Fruit fly (Drosophila melanogaster): Measurements from ENCODE around the gene bap.

bap gene

DNA sequence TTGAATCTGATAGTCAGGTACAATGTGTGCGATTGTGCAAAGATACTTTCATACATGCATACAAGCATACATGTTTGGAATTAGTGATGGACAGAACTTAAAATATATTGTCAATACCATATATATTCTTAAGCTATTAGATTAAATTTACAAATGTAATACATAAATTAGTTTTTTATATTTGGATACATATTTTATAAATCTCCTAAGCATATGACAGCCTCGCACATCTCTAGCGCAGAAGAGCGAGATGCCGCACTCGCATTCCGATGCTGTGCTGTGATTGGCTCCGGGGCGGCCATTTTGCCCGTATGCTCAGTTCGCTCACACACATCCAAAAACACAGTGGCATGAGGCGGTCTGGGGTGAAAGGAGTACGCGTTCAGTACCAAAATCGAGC lies 10.1 kb upstream of the bap start, which contains the start of gene tin (continued):
- TF ChIP-seq luna (GFP tag; optimal IDR thresholded peaks at IDR 0.05) (no peak), cg (GFP tag; optimal IDR thresholded peaks at IDR 0.05) (peak; percentile 84), onecut (GFP tag; IDR thresholded peaks at IDR 0.05) (peak; percentile 90), Nf-YA (GFP tag; IDR thresholded peaks at IDR 0.05) (peak; percentile 97), CG17361 (GFP tag; IDR thresholded peaks at IDR 0.05) (peak; percentile 91), CG14710 (tag; optimal IDR thresholded peaks at IDR 0.05) (peak; percentile 95), vvl (GFP tag; IDR thresholded peaks at IDR 0.05) (peak; percentile 99), otp (GFP tag; IDR thresholded peaks at IDR 0.05) (peak; percentile 92), ase (GFP tag; IDR thresholded peaks at IDR 0.05) (peak; percentile 93), CG3995 (GFP tag; optimal IDR thresholded peaks at IDR 0.05) (peak; percentile 64), pros (GFP tag; optimal IDR thresholded peaks at IDR 0.05) (peak; percentile 55), CG13624 (GFP tag; optimal IDR thresholded peaks at IDR 0.05) (peak; percentile 46), nau (GFP tag; optimal IDR thresholded peaks at IDR 0.05) (peak; percentile 86), Oaz (GFP tag; IDR thresholded peaks at IDR 0.05) (peak; percentile 86), CG8089 (GFP tag; optimal IDR thresholded peaks at IDR 0.05) (no peak), ttk (GFP tag; IDR thresholded peaks at IDR 0.05) (peak; percentile 93), Hr39 (optimal IDR thresholded peaks at IDR 0.05) (no peak), CG8478 (optimal IDR thresholded peaks at IDR 0.05) (no peak), CG4360 (GFP tag; IDR thresholded peaks at IDR 0.05) (peak; percentile 75), CG33557 (GFP tag; optimal IDR thresholded peaks at IDR 0.05) (peak; percentile 93), CG9609 (GFP tag; optimal IDR thresholded peaks at IDR 0.05) (peak; percentile 4), oc (tag; optimal IDR thresholded peaks at IDR 0.05) (peak; percentile 95), org-1 (GFP tag; optimal IDR thresholded peaks at IDR 0.05) (peak; percentile 88), cas (GFP tag; IDR thresholded peaks at IDR 0.05) (peak; percentile 91), CG3281 (GFP tag; optimal IDR thresholded peaks at IDR 0.05) (peak; percentile 85), al (GFP tag; IDR thresholded peaks at IDR 0.05) (peak; percentile 79), caup (GFP tag; optimal IDR thresholded peaks at IDR 0.05; ENCODE audit: severe bottlenecking) (peak; percentile 91), CG6654 (GFP tag; optimal IDR thresholded peaks at IDR 0.05) (peak; percentile 55), Tbp (GFP tag; optimal IDR thresholded peaks at IDR 0.05) (no peak), sd (tag; optimal IDR thresholded peaks at IDR 0.05) (peak; percentile 92), danr (GFP tag; IDR thresholded peaks at IDR 0.05) (peak; percentile 86), Dad (GFP tag; optimal IDR thresholded peaks at IDR 0.05) (peak; percentile 33), CG11695 (GFP tag; IDR thresholded peaks at IDR 0.05) (peak; percentile 97), CG2199 (GFP tag; IDR thresholded peaks at IDR 0.05) (peak; percentile 95), CG1603 (tag; optimal IDR thresholded peaks at IDR 0.05) (peak; percentile 94), mam (GFP tag; optimal IDR thresholded peaks at IDR 0.05) (peak; percentile 51), CG4328 (GFP tag; optimal IDR thresholded peaks at IDR 0.05) (peak; percentile 67), sens (GFP tag) (peak; percentile 95), CG9437 (GFP tag; optimal IDR thresholded peaks at IDR 0.05) (peak; percentile 80), BtbVII (GFP tag; optimal IDR thresholded peaks at IDR 0.05) (peak; percentile 81), CG11560 (tag; IDR thresholded peaks at IDR 0.05) (peak; percentile 66; the same call in 2 of the 3 replicates), CG17568 (GFP tag; optimal IDR thresholded peaks at IDR 0.05) (peak; percentile 90), CG7839 (tag; optimal IDR thresholded peaks at IDR 0.05) (peak; percentile 93), Gug (GFP tag; IDR thresholded peaks at IDR 0.05) (peak; percentile 86), CG8290 (GFP tag; optimal IDR thresholded peaks at IDR 0.05) (peak; percentile 91), CG8290 (tag; optimal IDR thresholded peaks at IDR 0.05) (peak in 1 of 2 experiments; percentile 86), CG17912 (GFP tag; optimal IDR thresholded peaks at IDR 0.05) (peak; percentile 79), dimm (GFP tag; IDR thresholded peaks at IDR 0.05) (peak; percentile 86), CG11723 (GFP tag; optimal IDR thresholded peaks at IDR 0.05) (peak; percentile 86), zen2 (GFP tag; IDR thresholded peaks at IDR 0.05; ENCODE audit: partially characterized antibody) (peak; percentile 23; the same call in 1 of the 3 replicates), gsb (GFP tag; IDR thresholded peaks at IDR 0.05) (peak; percentile 89), CG2120 (GFP tag; optimal IDR thresholded peaks at IDR 0.05) (peak; percentile 76), p53 (GFP tag; optimal IDR thresholded peaks at IDR 0.05) (no peak)
